Worm (Caenorhabditis elegans): ENCODE results near the gene C15B12.9.

- no peak for TF ChIP-seq sup-37 (GFP tag; optimal IDR thresholded peaks at IDR 0.05)
- no peak for TF ChIP-seq sox-4 (tag; optimal IDR thresholded peaks at IDR 0.05)
- TF ChIP-seq lsy-2 (tag; optimal IDR thresholded peaks at IDR 0.05) = no peak
- TF ChIP-seq mep-1 (tag; optimal IDR thresholded peaks at IDR 0.05) = no peak
- TF ChIP-seq unc-62 (GFP tag; optimal IDR thresholded peaks at IDR 0.05) = no peak
- TF ChIP-seq lin-39 (tag; optimal IDR thresholded peaks at IDR 0.05) = no peak
- TF ChIP-seq ceh-82 (tag; optimal IDR thresholded peaks at IDR 0.05) = no peak
These were observed 25.2 kb upstream of the C15B12.9 start, which contains the start of gene K10C2.7 for ce11 chrX:6443373-6443772.
